Worm (Caenorhabditis elegans) whole organism, late embryonic: ENCODE results near the gene madd-3.
A peak's percentile ranks its signal among the peaks of the same experiment; 100 is the strongest.

Experiments
- C08G9.2 ChIP-seq: sonication (generic microtip); optimal IDR thresholded peaks from 2 replicates; lab custom pipeline; 2016; ENCODE audit warnings: mild to moderate bottlenecking, missing genetic modification characterization, moderate library complexity, missing compliant biosample characterization
- F13H6.1 ChIP-seq: sonication (generic microtip); optimal IDR thresholded peaks from 2 replicates; lab custom pipeline; 2016; ENCODE audit warnings: missing genetic modification characterization, missing compliant biosample characterization
- K02D7.2 ChIP-seq: sonication (generic microtip); optimal IDR thresholded peaks from 2 replicates; lab custom pipeline; 2017; ENCODE audit warnings: mild to moderate bottlenecking, missing genetic modification characterization, missing compliant biosample characterization
- K09A11.1 ChIP-seq: sonication (generic microtip); optimal IDR thresholded peaks from 2 replicates; lab custom pipeline; 2017; ENCODE audit warnings: antibody characterized with exemption, mild to moderate bottlenecking, missing genetic modification characterization, missing compliant biosample characterization; ENCODE audit not compliant: insufficient read depth
- T23F11.4 ChIP-seq: fragments of 200-800 bp; sonication (Bioruptor generic); optimal IDR thresholded peaks from 2 replicates; lab custom pipeline; 2018; ENCODE audit warnings: mild to moderate bottlenecking, missing genetic modification characterization, missing compliant biosample characterization
- ceh-2 ChIP-seq: sonication (generic microtip); optimal IDR thresholded peaks from 2 replicates; lab custom pipeline; 2016; ENCODE audit warnings: missing genotype, missing genetic modification characterization, missing compliant biosample characterization
- ceh-22 ChIP-seq: sonication (generic microtip); optimal IDR thresholded peaks from 2 replicates; lab custom pipeline; 2017; ENCODE audit warnings: missing biosample characterization, missing genetic modification characterization
- ceh-31 ChIP-seq: sonication (generic microtip); optimal IDR thresholded peaks from 2 replicates; lab custom pipeline; 2016; ENCODE audit warnings: missing genetic modification characterization, missing compliant biosample characterization
- ceh-45 ChIP-seq: fragments of 200-800 bp; sonication (Bioruptor generic); IDR thresholded peaks from 2 replicates; pipeline ENCODE4 v1.3.6; 2022; ENCODE audit warnings: missing genetic modification reagents, missing genetic modification characterization, missing compliant biosample characterization
- ceh-6 ChIP-seq: fragments of 200-800 bp; sonication (Bioruptor generic); optimal IDR thresholded peaks from 2 replicates; lab custom pipeline; 2018; ENCODE audit warnings: mild to moderate bottlenecking, missing genetic modification characterization, missing compliant biosample characterization
- che-1 ChIP-seq: sonication (generic microtip); optimal IDR thresholded peaks from 2 replicates; lab custom pipeline; 2016; ENCODE audit warnings: mild to moderate bottlenecking, missing genetic modification characterization, missing compliant biosample characterization
- dmd-4 ChIP-seq: sonication (generic microtip); optimal IDR thresholded peaks from 2 replicates; lab custom pipeline; 2016; ENCODE audit warnings: borderline replicate concordance, missing genetic modification characterization, missing compliant biosample characterization
- dve-1 ChIP-seq: sonication (generic microtip); optimal IDR thresholded peaks from 2 replicates; lab custom pipeline; 2017; ENCODE audit warnings: antibody characterized with exemption, mild to moderate bottlenecking, missing genetic modification characterization, missing compliant biosample characterization
- elt-2 ChIP-seq: sonication (generic microtip); optimal IDR thresholded peaks from 2 replicates; lab custom pipeline; 2016; ENCODE audit warnings: missing genetic modification reagents, missing genetic modification characterization, missing compliant biosample characterization
- ets-4 ChIP-seq: sonication (generic microtip); optimal IDR thresholded peaks from 2 replicates; lab custom pipeline; 2016; ENCODE audit warnings: missing genetic modification characterization, missing compliant biosample characterization
- fkh-6 ChIP-seq: sonication (generic microtip); optimal IDR thresholded peaks from 2 replicates; lab custom pipeline; 2016; ENCODE audit warnings: missing genetic modification characterization, missing compliant biosample characterization
- hlh-15 ChIP-seq: sonication (generic microtip); optimal IDR thresholded peaks from 2 replicates; lab custom pipeline; 2016; ENCODE audit warnings: missing genetic modification characterization, missing compliant biosample characterization
- hlh-30 ChIP-seq: sonication (generic microtip); optimal IDR thresholded peaks from 2 replicates; lab custom pipeline; 2017; ENCODE audit warnings: antibody characterized with exemption, missing genetic modification characterization, missing compliant biosample characterization; ENCODE audit not compliant: insufficient read depth
- hlh-6 ChIP-seq: sonication (generic microtip); optimal IDR thresholded peaks from 2 replicates; lab custom pipeline; 2016; ENCODE audit warnings: missing genotype, missing genetic modification characterization, missing compliant biosample characterization
- lim-6 ChIP-seq: sonication (generic microtip); optimal IDR thresholded peaks from 2 replicates; lab custom pipeline; 2016; ENCODE audit warnings: missing genetic modification characterization, missing compliant biosample characterization
- lin-11 ChIP-seq: fragments of 200-800 bp; sonication (Bioruptor generic); optimal IDR thresholded peaks from 2 replicates; lab custom pipeline; 2018; ENCODE audit warnings: mild to moderate bottlenecking, missing genetic modification characterization, missing compliant biosample characterization
- madf-2 ChIP-seq: sonication (generic microtip); optimal IDR thresholded peaks from 2 replicates; lab custom pipeline; 2017; ENCODE audit warnings: missing genetic modification characterization, missing compliant biosample characterization
- mec-3 ChIP-seq: sonication (generic microtip); optimal IDR thresholded peaks from 2 replicates; lab custom pipeline; 2016; ENCODE audit warnings: borderline replicate concordance, missing genetic modification characterization, missing compliant biosample characterization
- nhr-11 ChIP-seq: fragments of 150-350 bp; optimal IDR thresholded peaks from 2 replicates; lab custom pipeline; 2014; ENCODE audit warnings: missing biosample characterization, missing genetic modification characterization
- nhr-232 ChIP-seq: sonication (generic microtip); optimal IDR thresholded peaks from 2 replicates; lab custom pipeline; 2016; ENCODE audit warnings: missing genetic modification characterization, missing compliant biosample characterization
- pat-9 ChIP-seq: fragments of 200-800 bp; sonication (Bioruptor generic); optimal IDR thresholded peaks from 2 replicates; lab custom pipeline; 2018; ENCODE audit warnings: mild to moderate bottlenecking, missing genetic modification characterization, moderate library complexity, missing compliant biosample characterization
- pax-1 ChIP-seq: fragments of 150-350 bp; optimal IDR thresholded peaks from 2 replicates; lab custom pipeline; 2014; ENCODE audit warnings: missing biosample characterization, missing genetic modification characterization
- pha-4 ChIP-seq: fragments of 150-350 bp; optimal IDR thresholded peaks from 2 replicates; lab custom pipeline; 2018; ENCODE audit warnings: missing biosample characterization, missing genetic modification reagents, missing genetic modification characterization
- pqm-1 ChIP-seq: sonication (generic microtip); optimal IDR thresholded peaks from 2 replicates; lab custom pipeline; 2016; ENCODE audit warnings: missing genetic modification characterization, missing compliant biosample characterization
- pros-1 ChIP-seq: fragments of 150-350 bp; optimal IDR thresholded peaks from 2 replicates; lab custom pipeline; 2014; ENCODE audit warnings: missing biosample characterization, missing genetic modification reagents, missing genetic modification characterization
- ref-2 ChIP-seq: sonication (generic microtip); optimal IDR thresholded peaks from 2 replicates; lab custom pipeline; 2016; ENCODE audit warnings: missing genetic modification characterization, missing compliant biosample characterization
- sdc-2 ChIP-seq: sonication (generic microtip); optimal IDR thresholded peaks from 2 replicates; lab custom pipeline; 2016; ENCODE audit warnings: missing genotype, missing genetic modification characterization, missing compliant biosample characterization
- ttx-3 ChIP-seq: sonication (generic microtip); optimal IDR thresholded peaks from 2 replicates; lab custom pipeline; 2016; ENCODE audit warnings: missing genetic modification reagents, missing genetic modification characterization, missing compliant biosample characterization
- unc-3 ChIP-seq, 2 experiments: fragments of 200-800 bp in 1 of 2; sonication (Bioruptor generic) in 1 of 2; sonication (generic microtip) in 1 of 2; conservative IDR thresholded peaks in 1 of 2; optimal IDR thresholded peaks in 1 of 2; 2 replicates each; pipeline versions ENCODE4 v1.3.6 to Lab custom; 2016 to 2022; ENCODE audit warnings: missing compliant biosample characterization in 2 of 2, missing genetic modification characterization in 2 of 2, missing genetic modification reagents in 1 of 2
- zip-5 ChIP-seq: sonication (generic microtip); optimal IDR thresholded peaks from 2 replicates; lab custom pipeline; 2016; ENCODE audit warnings: missing genetic modification characterization, missing compliant biosample characterization
- ztf-16 ChIP-seq: sonication (generic microtip); optimal IDR thresholded peaks from 2 replicates; lab custom pipeline; 2017; ENCODE audit warnings: missing genetic modification characterization, missing compliant biosample characterization

madd-3 gene

DNA sequence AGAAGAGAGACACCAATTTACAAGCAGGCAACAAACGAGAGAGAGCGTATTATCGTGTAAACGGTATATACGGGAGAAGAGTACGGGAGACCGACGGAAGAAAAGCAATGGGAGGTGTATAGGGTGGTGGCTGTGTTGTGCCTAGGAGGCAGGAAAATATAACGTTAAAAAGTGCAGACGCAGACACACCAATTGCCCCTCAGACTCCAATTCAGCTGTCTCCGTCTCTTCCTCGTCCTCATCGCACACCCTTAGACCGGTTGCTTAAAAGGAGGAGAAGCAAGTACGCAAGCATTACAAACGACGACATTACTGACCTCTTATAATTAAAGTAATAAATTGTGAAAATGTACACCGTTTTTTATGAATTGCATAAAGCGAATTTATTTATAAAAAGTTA lies 16.0 kb upstream of the madd-3 start (continued):
- no peak for TF ChIP-seq pha-4 (tag; lab: Kevin White, UChicago)
- no peak for TF ChIP-seq ttx-3 (tag; lab: Kevin White, UChicago)
- TF ChIP-seq hlh-15 (tag; lab: Kevin White, UChicago): no peak
- TF ChIP-seq ceh-22 (tag; lab: Kevin White, UChicago): peak; percentile 46
- TF ChIP-seq K02D7.2 (tag; lab: Kevin White, UChicago): no peak
- TF ChIP-seq ceh-2 (tag; lab: Kevin White, UChicago): peak; percentile 63
- TF ChIP-seq hlh-30 (tag; lab: Kevin White, UChicago): peak; percentile 21
- TF ChIP-seq hlh-6 (tag; lab: Kevin White, UChicago): no peak
- peak; percentile 87 for TF ChIP-seq ceh-31 (tag; lab: Kevin White, UChicago)
- TF ChIP-seq sdc-2 (tag; lab: Kevin White, UChicago): peak; percentile 70
- peak; percentile 32 for TF ChIP-seq ets-4 (tag; lab: Kevin White, UChicago)
- peak; percentile 39 for TF ChIP-seq pax-1 (tag; lab: Kevin White, UChicago)
- TF ChIP-seq pros-1 (tag; lab: Kevin White, UChicago): peak; percentile 92
- peak; percentile 7 for TF ChIP-seq che-1 (tag; lab: Kevin White, UChicago)
- peak; percentile 84 for TF ChIP-seq ref-2 (tag; lab: Kevin White, UChicago)
- TF ChIP-seq F13H6.1 (tag; lab: Kevin White, UChicago): peak; percentile 48
- TF ChIP-seq elt-2 (tag; lab: Kevin White, UChicago): peak; percentile 31
- TF ChIP-seq lim-6 (tag; lab: Kevin White, UChicago): no peak
- no peak for TF ChIP-seq K09A11.1 (tag; lab: Kevin White, UChicago)
- no peak for TF ChIP-seq ceh-6 (GFP tag; lab: Kevin White, UChicago)

DNA sequence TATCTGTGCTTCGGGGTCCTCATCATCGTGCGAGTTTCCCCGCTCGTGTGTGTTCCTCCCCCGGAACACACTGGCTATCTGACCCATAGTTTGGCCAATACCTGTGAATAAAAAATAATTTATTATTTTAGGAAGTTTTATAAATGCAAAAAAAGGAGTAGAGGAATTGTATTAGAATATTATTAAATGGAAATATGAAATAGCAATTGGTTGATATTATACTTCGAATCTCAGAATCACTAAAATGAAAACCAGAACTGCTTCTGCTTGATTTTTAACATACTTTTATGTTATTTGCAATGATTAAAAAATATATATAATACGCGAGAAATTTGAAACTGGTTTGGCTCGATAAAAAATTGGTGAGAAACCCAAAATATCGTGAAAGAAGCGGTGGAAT lies 15.1 kb upstream of the madd-3 start, which contains the start of gene mgrn-1:
Gene mgrn-1 (minus strand): TSS at position 101 of the 400 bp plus-strand sequence.
- no peak for TF ChIP-seq K02D7.2 (tag; lab: Kevin White, UChicago)
- no peak for TF ChIP-seq pqm-1 (tag; lab: Kevin White, UChicago)
- no peak for TF ChIP-seq zip-5
- TF ChIP-seq F13H6.1 (tag; lab: Kevin White, UChicago): no peak
- TF ChIP-seq pros-1 (tag; lab: Kevin White, UChicago): no peak
- TF ChIP-seq nhr-232 (tag; lab: Kevin White, UChicago): no peak
- TF ChIP-seq ceh-22 (tag; lab: Kevin White, UChicago): no peak
- no peak for TF ChIP-seq ceh-45 (GFP tag; lab: Robert Waterston, UW)
- TF ChIP-seq madf-2 (tag; lab: Kevin White, UChicago): no peak
- TF ChIP-seq K09A11.1 (tag; lab: Kevin White, UChicago): no peak
- TF ChIP-seq pax-1 (tag; lab: Kevin White, UChicago): no peak
- no peak for TF ChIP-seq sdc-2 (tag; lab: Kevin White, UChicago)
- no peak for TF ChIP-seq dve-1 (tag; lab: Kevin White, UChicago)
- TF ChIP-seq dmd-4: no peak
- TF ChIP-seq T23F11.4 (GFP tag; lab: Kevin White, UChicago): no peak
- no peak for TF ChIP-seq nhr-11 (tag; lab: Kevin White, UChicago)

DNA sequence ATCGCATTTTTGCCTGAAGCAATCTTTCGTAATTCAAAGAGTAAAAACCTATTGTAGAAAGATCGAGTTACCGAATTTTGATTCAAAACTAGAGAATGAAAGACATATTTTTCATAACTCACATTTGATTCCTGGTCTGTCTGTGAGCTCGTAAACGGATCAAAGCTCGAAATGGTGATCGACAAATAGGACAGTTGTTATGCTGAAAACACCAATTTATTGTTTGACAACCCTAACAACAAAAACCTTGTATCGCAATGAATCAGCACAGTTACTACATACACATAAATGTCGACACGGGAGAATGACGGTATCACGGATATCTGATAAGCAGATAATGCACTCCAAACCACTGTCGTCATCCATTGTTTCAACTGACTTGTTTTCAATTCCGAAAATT lies 13.2 kb upstream of the madd-3 start:
- TF ChIP-seq C08G9.2 (tag; lab: Kevin White, UChicago) (no peak), ceh-2 (tag; lab: Kevin White, UChicago) (no peak), pqm-1 (tag; lab: Kevin White, UChicago) (no peak), nhr-232 (tag; lab: Kevin White, UChicago) (no peak), unc-3 (GFP tag; conservative IDR thresholded peaks at IDR 0.05; lab: Robert Waterston, UW) (no peak), unc-3 (tag; optimal IDR thresholded peaks at IDR 0.05; lab: Kevin White, UChicago) (no peak), mec-3 (tag; lab: Kevin White, UChicago) (no peak), dmd-4 (no peak), fkh-6 (no peak), ztf-16 (tag; lab: Kevin White, UChicago) (no peak), pros-1 (tag; lab: Kevin White, UChicago) (no peak), pha-4 (tag; lab: Kevin White, UChicago) (no peak), lin-11 (no peak), pat-9 (tag; lab: Kevin White, UChicago) (no peak)
